Worm (Caenorhabditis elegans): ENCODE results near the gene Y48G9A.6.

DNA sequence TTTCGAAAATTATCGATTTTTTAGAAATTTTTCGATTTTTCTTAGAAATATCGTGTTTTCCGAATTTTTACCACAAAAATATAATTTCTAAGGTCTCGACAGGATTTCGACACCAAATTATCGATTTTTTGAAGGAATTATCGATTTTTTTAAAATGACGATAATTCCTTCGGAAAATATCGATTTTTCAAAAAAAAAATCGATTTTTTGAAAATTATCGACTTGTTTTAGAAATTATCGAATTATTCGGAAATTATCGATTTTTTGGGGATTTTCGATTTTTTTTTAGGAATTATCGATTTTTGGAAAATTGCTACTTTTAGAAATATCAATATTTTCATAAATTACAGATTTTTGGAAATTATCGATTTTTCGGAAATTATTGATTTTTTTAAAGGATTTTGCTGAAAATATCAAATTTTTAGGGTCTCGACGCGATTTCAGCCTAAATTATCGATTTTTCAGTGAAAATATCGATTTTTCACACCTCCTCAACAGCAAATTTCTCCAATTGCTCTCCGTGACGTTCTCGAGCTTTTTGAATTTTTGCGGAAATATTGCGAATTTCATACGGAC lies 5.0 kb upstream of the Y48G9A.6 start:
- no peak for TF ChIP-seq cnd-1 (tag; optimal IDR thresholded peaks at IDR 0.05)
- TF ChIP-seq mep-1 (tag; optimal IDR thresholded peaks at IDR 0.05) = no peak
- no peak for TF ChIP-seq elt-3 (tag; optimal IDR thresholded peaks at IDR 0.05)
- no peak for TF ChIP-seq pha-4 (tag; optimal IDR thresholded peaks at IDR 0.05)
- TF ChIP-seq lin-13 (tag; optimal IDR thresholded peaks at IDR 0.05) = no peak
- no peak for TF ChIP-seq snpc-4 (tag; optimal IDR thresholded peaks at IDR 0.05)
- no peak for TF ChIP-seq M03D4.4 (tag; optimal IDR thresholded peaks at IDR 0.05)
